Fruit fly (Drosophila melanogaster): ENCODE measurements around the gene CG33509.
A peak's percentile ranks its signal among the peaks of the same experiment; 100 is the strongest.

CG33509 gene

DNA sequence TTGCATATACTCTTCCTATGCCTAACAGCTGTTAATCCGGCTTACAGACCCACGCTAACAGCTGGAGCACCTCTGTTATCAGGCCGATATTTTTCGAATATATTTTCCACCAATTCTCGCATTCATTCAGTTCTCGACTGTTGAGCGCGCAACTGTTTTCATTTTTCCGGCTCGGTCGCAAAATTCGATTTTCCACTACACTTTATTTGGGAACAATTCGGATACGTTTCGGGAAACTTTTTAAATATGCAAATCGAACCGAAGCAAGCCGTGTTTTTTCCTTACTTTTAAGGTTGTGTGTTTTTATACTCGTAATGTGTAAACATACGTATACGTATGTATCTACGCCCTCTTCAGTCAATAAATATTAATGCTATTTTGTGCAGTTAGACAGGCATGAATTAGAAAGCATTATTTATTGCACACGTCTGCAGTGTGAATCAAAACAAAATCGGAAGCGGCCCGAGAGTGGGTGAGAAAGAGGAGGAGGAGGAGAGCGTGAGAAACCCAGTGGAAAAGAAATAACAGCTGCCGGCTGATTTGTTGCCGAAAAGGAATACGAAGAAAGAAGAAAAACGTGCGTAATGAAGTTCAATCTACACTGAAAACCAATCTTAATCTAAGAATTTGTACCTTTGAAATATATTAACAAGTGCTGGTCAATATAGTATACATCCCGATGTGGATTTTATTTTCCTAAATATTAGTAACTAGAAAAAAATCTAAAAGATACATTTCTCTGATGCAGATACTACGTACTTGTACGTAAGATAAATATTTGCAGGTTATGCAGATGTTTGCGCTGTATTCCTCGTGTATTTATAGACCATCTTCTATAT is 21.6 kb upstream of the CG33509 start (continued):
- TF ChIP-seq fd3F (GFP tag; optimal IDR thresholded peaks at IDR 0.05) = no peak

DNA sequence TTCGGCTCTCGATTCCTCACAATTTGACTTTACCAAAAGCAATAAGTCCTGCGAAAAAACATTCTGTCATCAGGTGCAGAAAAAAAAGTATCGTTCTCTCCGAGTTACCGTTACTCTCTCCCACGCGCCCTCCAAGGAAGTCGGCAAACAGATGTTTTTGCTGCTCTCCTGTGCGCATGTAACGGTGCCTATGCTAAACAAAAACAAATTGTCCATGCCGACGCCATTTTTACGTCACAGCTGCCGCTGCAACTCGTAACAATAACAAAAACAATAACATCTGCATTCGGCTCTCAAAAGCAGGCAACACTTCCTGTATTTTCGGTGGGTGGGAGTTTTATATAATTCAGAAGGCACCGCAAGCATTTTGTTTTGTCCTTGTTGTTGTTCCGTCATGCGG is 18.8 kb upstream of the CG33509 start:
- TF ChIP-seq pb (GFP tag; optimal IDR thresholded peaks at IDR 0.05) = no peak
- TF ChIP-seq fd64A (GFP tag; optimal IDR thresholded peaks at IDR 0.05) = no peak
- TF ChIP-seq dpn (GFP tag; optimal IDR thresholded peaks at IDR 0.05) = no peak
- no peak for TF ChIP-seq CG10209 (GFP tag; optimal IDR thresholded peaks at IDR 0.05)
- TF ChIP-seq CG8290 (GFP tag; optimal IDR thresholded peaks at IDR 0.05) = no peak
- peak in 1 of 2 experiments; percentile 52 for TF ChIP-seq CG8290 (tag; optimal IDR thresholded peaks at IDR 0.05)
- TF ChIP-seq danr (GFP tag; IDR thresholded peaks at IDR 0.05) = no peak
- no peak for TF ChIP-seq vnd (GFP tag; IDR thresholded peaks at IDR 0.05; ENCODE audit: partially characterized antibody)
- TF ChIP-seq CG34422 (GFP tag; IDR thresholded peaks at IDR 0.05) = peak; percentile 27; the same call in 1 of the 3 replicates
- TF ChIP-seq CG8924 (tag; optimal IDR thresholded peaks at IDR 0.05) = peak; percentile 7
- TF ChIP-seq amos (GFP tag; IDR thresholded peaks at IDR 0.05; ENCODE audit: partially characterized antibody) = 0 out of 2 replicates have a peak, but pooled peaks have one; percentile 7
- TF ChIP-seq Ets65A (GFP tag) = peak; percentile 61
- peak; percentile 19 to 20 for TF ChIP-seq Trl (optimal IDR thresholded peaks at IDR 0.05)
- no peak for TF ChIP-seq Trl (GFP tag; optimal IDR thresholded peaks at IDR 0.05)
- no peak for TF ChIP-seq Six4 (GFP tag; optimal IDR thresholded peaks at IDR 0.05)
- peak; percentile 82 for TF ChIP-seq twi (tag; optimal IDR thresholded peaks at IDR 0.05)
- TF ChIP-seq CrebB (tag; optimal IDR thresholded peaks at IDR 0.05) = no peak
- 0 out of 4 replicates have a peak, but pooled peaks have one; percentile 18 for TF ChIP-seq chinmo (GFP tag; IDR thresholded peaks at IDR 0.05; ENCODE audit: partially characterized antibody)
- no peak for TF ChIP-seq CG34224 (GFP tag; IDR thresholded peaks at IDR 0.05; ENCODE audit: partially characterized antibody)
- no peak for TF ChIP-seq CG4617 (GFP tag; optimal IDR thresholded peaks at IDR 0.05; ENCODE audit: borderline replicate concordance)
- TF ChIP-seq CG4282 (GFP tag; optimal IDR thresholded peaks at IDR 0.05) = no peak
- peak; percentile 25 for TF ChIP-seq pros (GFP tag; optimal IDR thresholded peaks at IDR 0.05)
- TF ChIP-seq ind (GFP tag; optimal IDR thresholded peaks at IDR 0.05) = no peak
- no peak for TF ChIP-seq CG32772 (GFP tag; IDR thresholded peaks at IDR 0.05)
- TF ChIP-seq ac (GFP tag; optimal IDR thresholded peaks at IDR 0.05) = peak; percentile 44
- TF ChIP-seq Hr3 (GFP tag; optimal IDR thresholded peaks at IDR 0.05) = no peak
- TF ChIP-seq CG31388 (GFP tag; optimal IDR thresholded peaks at IDR 0.05) = no peak
- TF ChIP-seq Neu2 (GFP tag; optimal IDR thresholded peaks at IDR 0.05; ENCODE audit: borderline replicate concordance) = no peak
- TF ChIP-seq ewg (GFP tag; optimal IDR thresholded peaks at IDR 0.05) = peak; percentile 95
- no peak for TF ChIP-seq jumu (GFP tag; optimal IDR thresholded peaks at IDR 0.05)
- peak in 1 of 2 experiments; percentile 13 for TF ChIP-seq Pdp1 (GFP tag; optimal IDR thresholded peaks at IDR 0.05)
- no peak for TF ChIP-seq Mes4 (GFP tag; optimal IDR thresholded peaks at IDR 0.05)
- TF ChIP-seq tll (GFP tag; optimal IDR thresholded peaks at IDR 0.05) = peak in 1 of 2 experiments; percentile 61
- TF ChIP-seq Asciz (GFP tag; optimal IDR thresholded peaks at IDR 0.05) = no peak
- no peak for TF ChIP-seq CG2129 (GFP tag; IDR thresholded peaks at IDR 0.05; ENCODE audit: partially characterized antibody)
- TF ChIP-seq crp (GFP tag; optimal IDR thresholded peaks at IDR 0.05) = peak in 1 of 2 experiments; percentile 54
- peak; percentile 17 for TF ChIP-seq nerfin-1 (tag; optimal IDR thresholded peaks at IDR 0.05)
- TF ChIP-seq phol (tag; optimal IDR thresholded peaks at IDR 0.05) = peak; percentile 77
- no peak for TF ChIP-seq CG18262 (tag; optimal IDR thresholded peaks at IDR 0.05)
- peak; percentile 75 for TF ChIP-seq CG4360 (GFP tag; IDR thresholded peaks at IDR 0.05)
- TF ChIP-seq CG1792 (GFP tag; optimal IDR thresholded peaks at IDR 0.05) = no peak
- TF ChIP-seq CG14050 (GFP tag; IDR thresholded peaks at IDR 0.05) = no peak
- TF ChIP-seq CG12104 (GFP tag; optimal IDR thresholded peaks at IDR 0.05) = no peak
- TF ChIP-seq Scr (GFP tag; IDR thresholded peaks at IDR 0.05; ENCODE audit: partially characterized antibody) = no peak
